Worm (Caenorhabditis elegans): ENCODE measurements around the gene C40H1.3.
A peak's percentile ranks its signal among the peaks of the same experiment; 100 is the strongest.

Gene C40H1.3

DNA sequence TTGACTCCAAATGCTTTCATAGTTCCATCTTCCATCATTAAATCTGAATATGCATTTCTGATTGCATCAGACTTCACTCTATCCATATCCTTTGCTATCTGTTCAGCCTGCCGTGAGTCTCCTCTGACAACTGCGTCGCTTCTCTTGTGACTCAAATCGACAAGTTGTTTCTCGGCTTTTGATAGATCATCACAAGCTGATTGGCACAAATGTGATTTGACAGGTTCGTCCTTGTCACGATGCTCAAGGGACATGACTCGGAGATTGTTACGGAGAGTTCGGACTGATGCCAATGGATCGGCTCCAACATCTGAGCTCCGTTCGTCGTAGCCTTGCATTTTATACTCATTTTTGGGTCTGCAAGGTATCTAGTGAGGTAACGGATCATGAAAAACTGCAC lies 434 bp downstream of the C40H1.3 start:
- no peak for TF ChIP-seq irx-1 (tag; optimal IDR thresholded peaks at IDR 0.05)
- peak; percentile 27 for TF ChIP-seq lin-14 (GFP tag; optimal IDR thresholded peaks at IDR 0.05)
- TF ChIP-seq nhr-85 (tag), result peak; percentile 22
- TF ChIP-seq nhr-20 (tag; optimal IDR thresholded peaks at IDR 0.05), result peak; percentile 2

DNA sequence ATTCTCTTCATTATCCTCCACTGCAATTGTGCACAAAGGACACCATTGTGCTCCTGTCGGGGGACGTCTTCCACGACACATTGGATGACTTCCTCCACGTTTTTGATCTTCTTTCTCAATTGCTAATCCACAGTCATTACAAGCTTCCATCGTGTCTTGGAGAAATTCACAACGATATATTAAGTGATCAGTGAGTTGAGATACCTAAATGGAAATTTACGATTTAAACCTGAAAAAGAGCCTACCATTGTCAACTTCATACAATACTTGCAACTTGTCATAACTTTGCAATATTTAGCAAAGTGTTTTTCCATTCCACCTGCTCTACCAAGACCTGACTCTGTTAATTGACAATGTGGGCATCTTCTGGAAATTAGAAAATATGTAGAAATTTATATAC lies 1.3 kb downstream of the C40H1.3 start:
- no peak for TF ChIP-seq nhr-11 (tag; optimal IDR thresholded peaks at IDR 0.05)

DNA sequence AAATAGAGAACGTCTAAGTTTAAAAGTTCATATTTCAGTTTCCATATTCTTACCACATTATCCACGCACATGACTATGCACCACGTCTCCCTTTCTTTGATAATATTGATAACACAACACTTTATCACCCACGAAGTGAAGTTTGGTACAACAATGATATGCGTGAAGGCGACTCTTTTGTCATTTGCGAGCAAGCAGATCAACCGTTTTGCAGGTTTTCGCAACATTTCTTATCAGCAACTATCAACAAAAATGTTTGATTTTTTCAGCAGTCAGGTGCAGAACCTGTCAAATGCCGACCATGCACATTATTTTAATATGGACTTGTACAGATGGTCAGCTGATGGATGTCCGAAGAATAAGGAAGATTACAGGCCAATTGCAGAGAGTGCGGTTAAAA lies 2.6 kb downstream of the C40H1.3 start:
- TF ChIP-seq tlp-1 (tag; optimal IDR thresholded peaks at IDR 0.05) (no peak), nhr-90 (tag; optimal IDR thresholded peaks at IDR 0.05; ENCODE audit: poor library complexity) (peak; percentile 37), skn-1 (tag; optimal IDR thresholded peaks at IDR 0.05) (no peak), elt-2 (tag; optimal IDR thresholded peaks at IDR 0.05) (peak; percentile 96), pqm-1 (tag; optimal IDR thresholded peaks at IDR 0.05) (peak; percentile 46), egl-13 (tag; optimal IDR thresholded peaks at IDR 0.05) (peak; percentile 30), nhr-76 (tag; optimal IDR thresholded peaks at IDR 0.05) (no peak), mdl-1 (tag; optimal IDR thresholded peaks at IDR 0.05) (peak in 1 of 2 experiments; percentile 40), lin-35 (GFP tag; optimal IDR thresholded peaks at IDR 0.05) (peak in 1 of 2 experiments; percentile 46), lin-14 (GFP tag; optimal IDR thresholded peaks at IDR 0.05) (peak; percentile 28), isw-1 (GFP tag; IDR thresholded peaks at IDR 0.05) (no peak), snpc-4 (tag; optimal IDR thresholded peaks at IDR 0.05) (no peak), C34B4.2 (tag; optimal IDR thresholded peaks at IDR 0.05) (no peak), sox-4 (tag; optimal IDR thresholded peaks at IDR 0.05) (no peak), nhr-20 (tag; optimal IDR thresholded peaks at IDR 0.05) (peak; percentile 15)

DNA sequence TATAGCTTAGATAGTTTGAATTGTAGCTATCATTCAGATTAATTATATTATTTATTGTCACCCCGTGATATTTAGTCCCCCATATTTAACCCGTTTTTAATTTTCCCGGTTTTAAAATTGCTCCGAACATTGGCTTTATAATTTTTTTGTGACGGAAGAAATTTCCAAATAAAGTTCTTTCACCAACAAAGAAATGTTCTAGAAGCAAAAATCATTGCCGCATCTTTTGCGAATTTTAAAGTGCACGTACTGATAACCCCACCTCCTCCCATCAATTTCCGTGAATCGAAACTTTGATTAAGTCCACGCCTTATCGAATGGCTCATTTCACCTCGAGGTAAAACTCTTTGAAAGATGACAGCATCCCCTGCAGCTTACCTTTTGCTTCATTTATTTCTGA lies 4.4 kb downstream of the C40H1.3 start, which contains the start of gene C40H1.7:
TSS of gene C40H1.7 (plus strand) at position 301 of the 400 bp plus-strand sequence.
- TF ChIP-seq dpl-1 (GFP tag; optimal IDR thresholded peaks at IDR 0.05), result no peak
- no peak for TF ChIP-seq mef-2 (tag; optimal IDR thresholded peaks at IDR 0.05)
- no peak for TF ChIP-seq nhr-76 (tag; optimal IDR thresholded peaks at IDR 0.05)
- TF ChIP-seq isw-1 (GFP tag; IDR thresholded peaks at IDR 0.05), result no peak
- TF ChIP-seq mdl-1 (tag; optimal IDR thresholded peaks at IDR 0.05), result no peak
- no peak for TF ChIP-seq mep-1 (tag; optimal IDR thresholded peaks at IDR 0.05)
- no peak for TF ChIP-seq aha-1 (tag; optimal IDR thresholded peaks at IDR 0.05)
- no peak for TF ChIP-seq unc-30 (tag; optimal IDR thresholded peaks at IDR 0.05)

DNA sequence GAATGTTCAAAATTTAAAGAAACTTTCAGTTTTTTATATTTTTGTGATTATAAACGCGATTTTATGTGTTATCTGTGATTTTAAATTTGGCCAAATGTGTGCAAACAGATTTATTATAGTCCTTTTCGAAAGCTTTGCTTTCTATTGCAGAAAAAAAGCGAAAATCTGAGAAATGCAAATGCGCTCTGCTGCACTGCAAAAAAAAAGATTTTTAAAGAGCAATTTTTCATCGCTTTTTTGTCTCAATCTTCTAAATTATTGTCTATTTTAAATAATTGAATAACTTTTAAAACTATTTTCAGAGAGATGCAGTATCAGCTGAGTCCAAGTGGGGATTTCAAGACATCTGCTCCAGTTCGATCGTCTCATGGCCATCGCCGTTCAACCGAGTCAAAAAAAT lies 7.2 kb downstream of the C40H1.3 start, which contains the start of gene cpb-1:
TSS of gene cpb-1 (plus strand) at position 301 of the 400 bp plus-strand sequence.
- TF ChIP-seq efl-1 (optimal IDR thresholded peaks at IDR 0.05) (peak in 1 of 2 experiments; percentile 19), efl-1 (GFP tag; optimal IDR thresholded peaks at IDR 0.05 in 1 of 2) (no peak), elt-2 (tag; optimal IDR thresholded peaks at IDR 0.05) (no peak), ceh-63 (GFP tag; optimal IDR thresholded peaks at IDR 0.05) (no peak)

DNA sequence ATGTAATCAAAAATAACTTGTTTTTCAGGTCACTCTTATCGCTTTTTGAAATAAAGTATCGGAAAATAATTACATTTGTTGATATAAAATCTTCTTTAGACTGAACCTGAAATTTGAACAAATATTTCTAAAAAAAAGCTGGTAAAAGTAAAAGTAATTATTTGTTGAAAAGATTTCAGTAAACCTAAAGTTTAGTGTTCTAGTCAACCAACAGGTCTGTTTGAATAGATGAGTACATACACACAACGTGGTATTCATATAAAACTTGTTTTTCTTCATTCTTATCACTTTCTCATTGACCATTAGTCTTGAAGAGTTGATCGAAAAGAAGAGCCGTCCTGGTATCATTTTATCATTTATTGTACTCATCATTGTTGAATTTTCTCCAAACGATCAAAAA lies 9.5 kb downstream of the C40H1.3 start, which contains the start of gene C40H1.9:
TSS of gene C40H1.9 (plus strand) at position 301 of the 400 bp plus-strand sequence.
- TF ChIP-seq zag-1 (tag; optimal IDR thresholded peaks at IDR 0.05), result no peak
- TF ChIP-seq dpl-1 (GFP tag; optimal IDR thresholded peaks at IDR 0.05), result no peak
- TF ChIP-seq unc-62 (GFP tag; optimal IDR thresholded peaks at IDR 0.05), result no peak
- no peak for TF ChIP-seq aha-1 (tag; optimal IDR thresholded peaks at IDR 0.05)
- no peak for TF ChIP-seq nhr-90 (tag; optimal IDR thresholded peaks at IDR 0.05; ENCODE audit: poor library complexity)
- no peak for TF ChIP-seq snu-23 (GFP tag; optimal IDR thresholded peaks at IDR 0.05)
- TF ChIP-seq ceh-63 (GFP tag; optimal IDR thresholded peaks at IDR 0.05), result no peak
- no peak for TF ChIP-seq nhr-47 (tag; optimal IDR thresholded peaks at IDR 0.05)
- no peak for TF ChIP-seq ceh-90 (tag; optimal IDR thresholded peaks at IDR 0.05)
- no peak for TF ChIP-seq nhr-76 (tag; optimal IDR thresholded peaks at IDR 0.05)
- no peak for TF ChIP-seq pag-3 (tag; optimal IDR thresholded peaks at IDR 0.05; ENCODE audit: borderline replicate concordance, insufficient read depth)
- TF ChIP-seq elt-2 (tag; optimal IDR thresholded peaks at IDR 0.05), result no peak
- no peak for TF ChIP-seq efl-3 (GFP tag; optimal IDR thresholded peaks at IDR 0.05)
- no peak for TF ChIP-seq swsn-7 (tag; optimal IDR thresholded peaks at IDR 0.05)
- no peak for TF ChIP-seq ces-1 (GFP tag; optimal IDR thresholded peaks at IDR 0.05)
- TF ChIP-seq ceh-88 (GFP tag; IDR thresholded peaks at IDR 0.05), result no peak
- no peak for TF ChIP-seq nhr-77 (tag; optimal IDR thresholded peaks at IDR 0.05)
- TF ChIP-seq egl-27 (tag; optimal IDR thresholded peaks at IDR 0.05), result no peak

Data from whole organism, L1 larva.